Worm (Caenorhabditis elegans): ENCODE data around the gene Y39A3B.7.

Gene Y39A3B.7

ce11 chrIII:1975992-1976391 lies 8.8 kb downstream of the Y39A3B.7 start:
- TF ChIP-seq syd-9 (tag; optimal IDR thresholded peaks at IDR 0.05) = no peak
- no peak for TF ChIP-seq lin-11 (tag; optimal IDR thresholded peaks at IDR 0.05)
- no peak for TF ChIP-seq mec-3 (tag; optimal IDR thresholded peaks at IDR 0.05; ENCODE audit: borderline replicate concordance)
- no peak for TF ChIP-seq elt-4 (tag; optimal IDR thresholded peaks at IDR 0.05)

ce11 chrIII:1970433-1970832 lies 14.3 kb downstream of the Y39A3B.7 start, which contains the start of gene R155.5:
TSS of gene R155.5 (minus strand) at chrIII:1970533.
- TF ChIP-seq zip-5 (tag; optimal IDR thresholded peaks at IDR 0.05) (no peak), hlh-13 (GFP tag; optimal IDR thresholded peaks at IDR 0.05) (no peak), hlh-30 (tag; optimal IDR thresholded peaks at IDR 0.05; ENCODE audit: insufficient read depth) (no peak), K09A11.1 (tag; optimal IDR thresholded peaks at IDR 0.05; ENCODE audit: insufficient read depth) (no peak), pros-1 (tag; optimal IDR thresholded peaks at IDR 0.05) (no peak), odd-2 (tag; optimal IDR thresholded peaks at IDR 0.05) (no peak), ceh-18 (tag; optimal IDR thresholded peaks at IDR 0.05) (no peak), ceh-45 (GFP tag; IDR thresholded peaks at IDR 0.05) (no peak), dve-1 (tag; optimal IDR thresholded peaks at IDR 0.05) (no peak), tbx-7 (tag; optimal IDR thresholded peaks at IDR 0.05) (no peak), fax-1 (tag; optimal IDR thresholded peaks at IDR 0.05) (no peak), ceh-19 (GFP tag; optimal IDR thresholded peaks at IDR 0.05) (no peak), pat-9 (tag; optimal IDR thresholded peaks at IDR 0.05) (no peak), ceh-31 (tag; optimal IDR thresholded peaks at IDR 0.05) (no peak), rnt-1 (tag; optimal IDR thresholded peaks at IDR 0.05) (no peak), ceh-48 (tag; optimal IDR thresholded peaks at IDR 0.05) (no peak), ahr-1 (tag; optimal IDR thresholded peaks at IDR 0.05) (no peak), ref-2 (tag; optimal IDR thresholded peaks at IDR 0.05) (no peak)

- TF ChIP-seq hlh-30 (tag; optimal IDR thresholded peaks at IDR 0.05; ENCODE audit: insufficient read depth) (no peak), ztf-16 (tag; optimal IDR thresholded peaks at IDR 0.05) (no peak), tbx-2 (tag; optimal IDR thresholded peaks at IDR 0.05) (no peak)
Measured at ce11 chrIII:1969802-1970201, 15.0 kb downstream of the Y39A3B.7 start, which contains the start of gene moa-1. TSS of gene moa-1 (minus strand) at chrIII:1969902.

ce11 chrIII:1965580-1965979 lies 19.2 kb downstream of the Y39A3B.7 start:
- peak; percentile 44 for TF ChIP-seq ceh-48 (tag; optimal IDR thresholded peaks at IDR 0.05)

ce11 chrIII:1965161-1965560 lies 19.6 kb downstream of the Y39A3B.7 start:
- peak; percentile 70 for TF ChIP-seq ceh-48 (tag; optimal IDR thresholded peaks at IDR 0.05)

- no peak for TF ChIP-seq eyg-1 (tag; optimal IDR thresholded peaks at IDR 0.05)
- TF ChIP-seq fax-1 (tag; optimal IDR thresholded peaks at IDR 0.05) = no peak
- no peak for TF ChIP-seq ceh-19 (GFP tag; optimal IDR thresholded peaks at IDR 0.05)
- TF ChIP-seq ceh-31 (tag; optimal IDR thresholded peaks at IDR 0.05) = no peak
- no peak for TF ChIP-seq ceh-30 (tag; optimal IDR thresholded peaks at IDR 0.05)
- TF ChIP-seq ref-2 (tag; optimal IDR thresholded peaks at IDR 0.05) = no peak
- no peak for TF ChIP-seq ahr-1 (tag; optimal IDR thresholded peaks at IDR 0.05)
- TF ChIP-seq unc-3 (GFP tag; conservative IDR thresholded peaks at IDR 0.05) = no peak
- TF ChIP-seq unc-3 (tag; optimal IDR thresholded peaks at IDR 0.05) = no peak
Measured at ce11 chrIII:1963128-1963527, 21.6 kb downstream of the Y39A3B.7 start.

ce11 chrIII:1962552-1962951 lies 22.2 kb downstream of the Y39A3B.7 start:
- TF ChIP-seq zip-5 (tag; optimal IDR thresholded peaks at IDR 0.05) (no peak), ceh-31 (tag; optimal IDR thresholded peaks at IDR 0.05) (no peak), nhr-232 (tag; optimal IDR thresholded peaks at IDR 0.05) (no peak), K09A11.1 (tag; optimal IDR thresholded peaks at IDR 0.05; ENCODE audit: insufficient read depth) (no peak), odd-2 (tag; optimal IDR thresholded peaks at IDR 0.05) (no peak), unc-86 (tag; optimal IDR thresholded peaks at IDR 0.05) (no peak), unc-55 (GFP tag; optimal IDR thresholded peaks at IDR 0.05) (no peak), ceh-19 (GFP tag; optimal IDR thresholded peaks at IDR 0.05) (no peak), pat-9 (tag; optimal IDR thresholded peaks at IDR 0.05) (no peak), sox-2 (GFP tag; IDR thresholded peaks at IDR 0.05) (no peak), fax-1 (tag; optimal IDR thresholded peaks at IDR 0.05) (no peak), dve-1 (tag; optimal IDR thresholded peaks at IDR 0.05) (no peak), hlh-6 (tag; optimal IDR thresholded peaks at IDR 0.05) (no peak), fkh-10 (GFP tag; optimal IDR thresholded peaks at IDR 0.05) (no peak), ahr-1 (tag; optimal IDR thresholded peaks at IDR 0.05) (no peak), tbx-7 (tag; optimal IDR thresholded peaks at IDR 0.05) (no peak), pha-4 (tag; optimal IDR thresholded peaks at IDR 0.05) (no peak), pha-2 (tag; optimal IDR thresholded peaks at IDR 0.05) (no peak), ceh-30 (tag; optimal IDR thresholded peaks at IDR 0.05) (no peak), sdc-2 (tag; optimal IDR thresholded peaks at IDR 0.05) (no peak)

Data from whole organism, late embryonic.